6 worm cellular contexts compared by ENCODE assay signal in the genomic region with DNA sequence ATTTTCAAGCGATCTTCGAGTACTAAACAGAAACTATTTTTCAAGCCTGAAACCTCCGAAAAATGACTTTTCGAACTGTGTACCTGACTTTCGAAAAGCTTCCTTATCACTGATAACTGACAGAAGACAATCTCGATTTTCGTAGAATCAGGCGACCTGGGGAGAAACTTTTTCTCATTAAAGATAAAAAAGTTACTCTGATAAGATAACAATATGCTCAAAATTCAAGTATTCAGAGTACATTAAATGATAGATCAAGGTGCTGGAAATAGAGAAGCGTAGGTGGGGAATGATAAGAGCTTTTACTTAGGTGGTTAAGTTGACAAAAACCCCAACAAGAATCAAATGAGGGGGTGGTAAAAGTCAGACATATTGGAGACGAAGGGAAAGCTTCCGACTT.
TF ChIP-seq lines count a peak whose summit lies in the region.

A gene (minus strand): TSS at position 156 of the 400 bp plus-strand sequence.

TF ChIP-seq in whole organism, L1 larva, 84 proteins besides CTCF, POLR2A, EP300 and RAD21:
- TF ChIP-seq blmp-1 (tag; optimal IDR thresholded peaks at IDR 0.05; lab: Kevin White, UChicago) (peak; percentile 21), pqm-1 (tag; optimal IDR thresholded peaks at IDR 0.05; lab: Kevin White, UChicago) (peak; percentile 99), sox-4 (tag; optimal IDR thresholded peaks at IDR 0.05; lab: Kevin White, UChicago) (no peak), elt-2 (tag; optimal IDR thresholded peaks at IDR 0.05; lab: Kevin White, UChicago) (peak; percentile 99), nhr-47 (tag; optimal IDR thresholded peaks at IDR 0.05; lab: Kevin White, UChicago) (no peak), nhr-71 (tag; optimal IDR thresholded peaks at IDR 0.05; lab: Kevin White, UChicago) (peak; percentile 6), tlp-1 (tag; optimal IDR thresholded peaks at IDR 0.05; lab: Kevin White, UChicago) (peak; percentile 76), egl-27 (tag; optimal IDR thresholded peaks at IDR 0.05; lab: Kevin White, UChicago) (no peak), lin-14 (GFP tag; optimal IDR thresholded peaks at IDR 0.05; lab: Kevin White, UChicago) (peak; percentile 10), nhr-20 (tag; optimal IDR thresholded peaks at IDR 0.05; lab: Kevin White, UChicago) (peak; percentile 29)

TF ChIP-seq in whole organism, L2 larva, 48 proteins besides CTCF, POLR2A, EP300 and RAD21 (continues in another document):
- TF ChIP-seq gmeb-1 (tag; optimal IDR thresholded peaks at IDR 0.05; lab: Kevin White, UChicago) = peak; percentile 18
- peak; percentile 66 for TF ChIP-seq sma-9 (GFP tag; optimal IDR thresholded peaks at IDR 0.05; lab: Kevin White, UChicago)
- no peak for TF ChIP-seq sma-9 (tag; optimal IDR thresholded peaks at IDR 0.05; lab: Kevin White, UChicago)
- no peak for TF ChIP-seq unc-62 (GFP tag; optimal IDR thresholded peaks at IDR 0.05; lab: Kevin White, UChicago)
- TF ChIP-seq lin-13 (GFP tag; optimal IDR thresholded peaks at IDR 0.05; lab: Kevin White, UChicago) = no peak
- no peak for TF ChIP-seq zag-1 (tag; optimal IDR thresholded peaks at IDR 0.05; lab: Kevin White, UChicago)
- TF ChIP-seq nhr-10 (tag; optimal IDR thresholded peaks at IDR 0.05; lab: Kevin White, UChicago) = no peak
- no peak for TF ChIP-seq mdl-1 (tag; optimal IDR thresholded peaks at IDR 0.05; lab: Kevin White, UChicago)
- TF ChIP-seq sma-3 (GFP tag; optimal IDR thresholded peaks at IDR 0.05; lab: Kevin White, UChicago) = peak; percentile 22
- no peak for TF ChIP-seq ZK546.5 (tag; optimal IDR thresholded peaks at IDR 0.05; lab: Kevin White, UChicago)
- no peak for TF ChIP-seq nhr-237 (tag; optimal IDR thresholded peaks at IDR 0.05; lab: Kevin White, UChicago)
- no peak for TF ChIP-seq sem-4 (tag; optimal IDR thresholded peaks at IDR 0.05; lab: Kevin White, UChicago)
- no peak for TF ChIP-seq elt-3 (tag; optimal IDR thresholded peaks at IDR 0.05; lab: Kevin White, UChicago)
- peak; percentile 19 for TF ChIP-seq crh-2 (tag; optimal IDR thresholded peaks at IDR 0.05; lab: Kevin White, UChicago)
- TF ChIP-seq ceh-82 (tag; optimal IDR thresholded peaks at IDR 0.05; lab: Kevin White, UChicago) = no peak
- TF ChIP-seq nhr-23 (tag; optimal IDR thresholded peaks at IDR 0.05; lab: Kevin White, UChicago) = no peak

TF ChIP-seq in whole organism, L3 larva, 47 proteins besides CTCF, POLR2A, EP300 and RAD21 (continues in another document):
- TF ChIP-seq hmg-11 (tag; optimal IDR thresholded peaks at IDR 0.05; lab: Kevin White, UChicago) (no peak), daf-12 (tag; optimal IDR thresholded peaks at IDR 0.05; lab: Kevin White, UChicago) (no peak), elt-3 (tag; optimal IDR thresholded peaks at IDR 0.05; lab: Kevin White, UChicago) (peak in 1 of 3 experiments; percentile 65), ceh-9 (tag; optimal IDR thresholded peaks at IDR 0.05; lab: Kevin White, UChicago) (no peak), unc-62 (GFP tag; optimal IDR thresholded peaks at IDR 0.05; lab: Kevin White, UChicago) (no peak), nhr-12 (tag; optimal IDR thresholded peaks at IDR 0.05; lab: Kevin White, UChicago) (no peak), pha-4 (tag; optimal IDR thresholded peaks at IDR 0.05; lab: Kevin White, UChicago) (peak; percentile 3), pqm-1 (tag; optimal IDR thresholded peaks at IDR 0.05; lab: Kevin White, UChicago) (peak; percentile 93), ama-1 (optimal IDR thresholded peaks at IDR 0.05; lab: Kevin White, UChicago) (no peak), fkh-2 (tag; optimal IDR thresholded peaks at IDR 0.05; lab: Kevin White, UChicago) (no peak), mdl-1 (tag; optimal IDR thresholded peaks at IDR 0.05; lab: Kevin White, UChicago) (no peak), lin-39 (tag; optimal IDR thresholded peaks at IDR 0.05; lab: Kevin White, UChicago) (no peak), nhr-23 (tag; optimal IDR thresholded peaks at IDR 0.05; lab: Kevin White, UChicago) (no peak), elt-2 (tag; optimal IDR thresholded peaks at IDR 0.05; lab: Kevin White, UChicago) (peak; percentile 93), ceh-28 (tag; optimal IDR thresholded peaks at IDR 0.05; lab: Kevin White, UChicago) (peak; percentile 8), jun-1 (tag; optimal IDR thresholded peaks at IDR 0.05; lab: Kevin White, UChicago) (peak; percentile 19), sea-2 (GFP tag; optimal IDR thresholded peaks at IDR 0.05; lab: Kevin White, UChicago) (no peak)

TF ChIP-seq in whole organism, L4 larva, 104 proteins besides CTCF, POLR2A, EP300 and RAD21 (continues in another document):
- TF ChIP-seq dmd-6 (GFP tag; IDR thresholded peaks at IDR 0.05; lab: Robert Waterston, UW) (peak; percentile 96), daf-8 (GFP tag; IDR thresholded peaks at IDR 0.05; lab: Robert Waterston, UW) (no peak), T26A8.4 (GFP tag; IDR thresholded peaks at IDR 0.05; lab: Robert Waterston, UW) (no peak), unc-62 (GFP tag; optimal IDR thresholded peaks at IDR 0.05 in 1 of 2; lab: Kevin White, UChicago) (no peak), unc-62 (tag; optimal IDR thresholded peaks at IDR 0.05; lab: Kevin White, UChicago) (no peak), fos-1 (tag; optimal IDR thresholded peaks at IDR 0.05; lab: Kevin White, UChicago) (no peak), F49E8.2 (tag; optimal IDR thresholded peaks at IDR 0.05; lab: Kevin White, UChicago; ENCODE audit: borderline replicate concordance) (no peak), ama-1 (optimal IDR thresholded peaks at IDR 0.05; lab: Kevin White, UChicago) (no peak), nhr-42 (GFP tag; IDR thresholded peaks at IDR 0.05; lab: Robert Waterston, UW) (no peak), fkh-10 (GFP tag; optimal IDR thresholded peaks at IDR 0.05; lab: Kevin White, UChicago) (no peak), dmd-8 (GFP tag; IDR thresholded peaks at IDR 0.05; lab: Robert Waterston, UW) (no peak), nhr-111 (GFP tag; optimal IDR thresholded peaks at IDR 0.05; lab: Kevin White, UChicago) (no peak), daf-19 (GFP tag; conservative IDR thresholded peaks at IDR 0.05; lab: Robert Waterston, UW) (no peak), aly-2 (tag; optimal IDR thresholded peaks at IDR 0.05; lab: Kevin White, UChicago) (no peak), rbr-2 (tag; optimal IDR thresholded peaks at IDR 0.05; lab: Kevin White, UChicago) (no peak), lin-1 (GFP tag; IDR thresholded peaks at IDR 0.05; lab: Robert Waterston, UW) (peak; percentile 65; the same call in 1 of the 2 replicates), mdt-29 (GFP tag; IDR thresholded peaks at IDR 0.05; lab: Robert Waterston, UW) (no peak), madf-5 (GFP tag; IDR thresholded peaks at IDR 0.05; lab: Robert Waterston, UW) (no peak)

TF ChIP-seq in whole organism, late embryonic, 69 proteins besides CTCF, POLR2A, EP300 and RAD21:
- TF ChIP-seq nhr-11 (tag; optimal IDR thresholded peaks at IDR 0.05; lab: Kevin White, UChicago) (no peak), madf-2 (tag; optimal IDR thresholded peaks at IDR 0.05; lab: Kevin White, UChicago) (no peak), lim-6 (tag; optimal IDR thresholded peaks at IDR 0.05; lab: Kevin White, UChicago) (no peak), elt-2 (tag; optimal IDR thresholded peaks at IDR 0.05; lab: Kevin White, UChicago) (peak; percentile 90), unc-86 (tag; optimal IDR thresholded peaks at IDR 0.05; lab: Kevin White, UChicago) (no peak), hlh-13 (GFP tag; optimal IDR thresholded peaks at IDR 0.05; lab: Kevin White, UChicago) (no peak), mec-3 (tag; optimal IDR thresholded peaks at IDR 0.05; lab: Kevin White, UChicago; ENCODE audit: borderline replicate concordance) (no peak), pha-4 (tag; optimal IDR thresholded peaks at IDR 0.05; lab: Kevin White, UChicago) (no peak), T23F11.4 (GFP tag; optimal IDR thresholded peaks at IDR 0.05; lab: Kevin White, UChicago) (no peak)

TF ChIP-seq in whole organism, young adult, 124 proteins besides CTCF, POLR2A, EP300 and RAD21:
- TF ChIP-seq Y53G8AR.9 (GFP tag; conservative IDR thresholded peaks at IDR 0.05; lab: Robert Waterston, UW) (no peak), cebp-1 (GFP tag; IDR thresholded peaks at IDR 0.05; lab: Robert Waterston, UW) (no peak), cebp-1 (tag; optimal IDR thresholded peaks at IDR 0.05; lab: Kevin White, UChicago) (no peak), nhr-80 (tag; optimal IDR thresholded peaks at IDR 0.05; lab: Kevin White, UChicago) (peak; percentile 90), ccch-3 (GFP tag; optimal IDR thresholded peaks at IDR 0.05; lab: Kevin White, UChicago) (no peak), atf-7 (tag; optimal IDR thresholded peaks at IDR 0.05; lab: Kevin White, UChicago) (peak; percentile 13)
